Worm (Caenorhabditis elegans) whole organism, young adult: ENCODE data around the gene Y66H1A.8.

Experiments
- C17E4.6 ChIP-seq: fragments of 200-800 bp; sonication (Bioruptor generic); IDR thresholded peaks from 2 replicates; pipeline ENCODE4 v1.3.6; 2022; ENCODE audit warnings: missing genetic modification reagents, missing genetic modification characterization, missing compliant biosample characterization
- F23B12.7 ChIP-seq: sonication (generic microtip); optimal IDR thresholded peaks from 2 replicates; lab custom pipeline; 2017; ENCODE audit warnings: missing genetic modification characterization, mild to moderate bottlenecking, missing compliant biosample characterization, antibody characterized with exemption, moderate library complexity; ENCODE audit not compliant: insufficient read depth
- F37B4.10 ChIP-seq: fragments of 200-800 bp; sonication (Bioruptor generic); IDR thresholded peaks from 2 replicates; pipeline ENCODE4 v1.3.6; 2022; ENCODE audit warnings: missing genetic modification characterization, missing compliant biosample characterization
- F39B2.1 ChIP-seq: fragments of 200-800 bp; sonication (Bioruptor generic); IDR thresholded peaks from 2 replicates; pipeline ENCODE4 v1.3.6; 2022; ENCODE audit warnings: missing genetic modification reagents, missing genetic modification characterization, missing compliant biosample characterization
- F55B11.4 ChIP-seq: sonication (generic microtip); optimal IDR thresholded peaks from 2 replicates; lab custom pipeline; 2016; ENCODE audit warnings: missing compliant biosample characterization, missing genetic modification characterization, borderline replicate concordance; ENCODE audit not compliant: insufficient read depth
- F57C9.4 ChIP-seq: sonication (generic microtip); optimal IDR thresholded peaks from 2 replicates; lab custom pipeline; 2017; ENCODE audit warnings: mild to moderate bottlenecking, missing genetic modification characterization, missing compliant biosample characterization
- T26A5.8 ChIP-seq: sonication (generic microtip); optimal IDR thresholded peaks from 2 replicates; lab custom pipeline; 2016; ENCODE audit warnings: missing genetic modification characterization, missing compliant biosample characterization
- atf-7 ChIP-seq: sonication (generic microtip); optimal IDR thresholded peaks from 2 replicates; lab custom pipeline; 2017; ENCODE audit warnings: mild to moderate bottlenecking, missing genetic modification characterization, missing compliant biosample characterization
- athp-1 ChIP-seq: sonication (generic microtip); optimal IDR thresholded peaks from 2 replicates; lab custom pipeline; 2017; ENCODE audit warnings: mild to moderate bottlenecking, missing genetic modification characterization, missing compliant biosample characterization
- attf-6 ChIP-seq: fragments of 200-800 bp; sonication (Bioruptor generic); IDR thresholded peaks from 2 replicates; pipeline ENCODE4 v1.3.6; 2022; ENCODE audit warnings: missing genetic modification reagents, missing genetic modification characterization, missing compliant biosample characterization
- cebp-1 ChIP-seq, 2 experiments: fragments of 200-800 bp in 1 of 2; sonication (Bioruptor generic) in 1 of 2; sonication (generic microtip) in 1 of 2; IDR thresholded peaks in 1 of 2; optimal IDR thresholded peaks in 1 of 2; 2 replicates each; pipeline versions ENCODE4 v1.3.6 to Lab custom; 2017 to 2022; ENCODE audit warnings: missing compliant biosample characterization in 2 of 2, missing genetic modification characterization in 2 of 2, mild to moderate bottlenecking in 1 of 2, missing genetic modification reagents in 1 of 2, moderate library complexity in 1 of 2
- ceh-58 ChIP-seq: fragments of 200-800 bp; sonication (Bioruptor generic); IDR thresholded peaks from 2 replicates; pipeline ENCODE4 v1.3.6; 2022; ENCODE audit warnings: missing genetic modification characterization, missing compliant biosample characterization
- dox-1 ChIP-seq: fragments of 200-800 bp; sonication (Bioruptor generic); IDR thresholded peaks from 2 replicates; pipeline ENCODE4 v1.3.6; 2022; ENCODE audit warnings: missing genetic modification reagents, missing genetic modification characterization, missing compliant biosample characterization
- hlh-26 ChIP-seq: fragments of 200-800 bp; sonication (Bioruptor generic); conservative IDR thresholded peaks from 2 replicates; pipeline ENCODE4 v1.3.6; 2022; ENCODE audit warnings: missing genetic modification reagents, missing genetic modification characterization, missing compliant biosample characterization
- hmg-20 ChIP-seq: fragments of 200-800 bp; sonication (Bioruptor generic); IDR thresholded peaks from 2 replicates; pipeline ENCODE4 v1.3.6; 2022; ENCODE audit warnings: missing genetic modification reagents, missing genetic modification characterization, missing compliant biosample characterization
- hrde-1 ChIP-seq: sonication (generic microtip); optimal IDR thresholded peaks from 2 replicates; lab custom pipeline; 2016; ENCODE audit warnings: missing genetic modification characterization, mild to moderate bottlenecking, missing compliant biosample characterization, moderate library complexity, missing genotype, missing genetic modification reagents, borderline replicate concordance
- lin-26 ChIP-seq: fragments of 200-800 bp; sonication (Bioruptor generic); IDR thresholded peaks from 2 replicates; pipeline ENCODE4 v1.3.6; 2022; ENCODE audit warnings: missing genetic modification reagents, missing genetic modification characterization, missing compliant biosample characterization
- lin-54 ChIP-seq: fragments of 200-800 bp; sonication (Bioruptor generic); optimal IDR thresholded peaks from 2 replicates; lab custom pipeline; 2018; ENCODE audit warnings: mild to moderate bottlenecking, missing genetic modification characterization, missing compliant biosample characterization
- madf-3 ChIP-seq: fragments of 200-800 bp; sonication (Bioruptor generic); IDR thresholded peaks from 2 replicates; pipeline ENCODE4 v1.3.6; 2022; ENCODE audit warnings: missing genetic modification reagents, missing genetic modification characterization, missing compliant biosample characterization
- madf-8 ChIP-seq: fragments of 200-800 bp; sonication (Bioruptor generic); conservative IDR thresholded peaks from 2 replicates; pipeline ENCODE4 v1.3.6; 2022; ENCODE audit warnings: missing genetic modification reagents, missing genetic modification characterization, missing compliant biosample characterization
- mcd-1 ChIP-seq: fragments of 200-800 bp; sonication (Bioruptor generic); IDR thresholded peaks from 2 replicates; pipeline ENCODE4 v1.3.6; 2022; ENCODE audit warnings: missing genetic modification reagents, missing genetic modification characterization, missing compliant biosample characterization
- mxl-1 ChIP-seq: sonication (generic microtip); optimal IDR thresholded peaks from 2 replicates; lab custom pipeline; 2016; ENCODE audit warnings: missing genetic modification characterization, missing compliant biosample characterization
- nhr-179 ChIP-seq: sonication (generic microtip); optimal IDR thresholded peaks from 2 replicates; lab custom pipeline; 2016; ENCODE audit warnings: mild to moderate bottlenecking, missing genetic modification characterization, missing compliant biosample characterization
- nhr-80 ChIP-seq: sonication (generic microtip); optimal IDR thresholded peaks from 2 replicates; lab custom pipeline; 2016; ENCODE audit warnings: missing genetic modification characterization, missing compliant biosample characterization
- pbrm-1 ChIP-seq: fragments of 200-800 bp; sonication (Bioruptor generic); IDR thresholded peaks from 2 replicates; pipeline ENCODE4 v1.3.6; 2022; ENCODE audit warnings: missing genetic modification reagents, missing genetic modification characterization, missing compliant biosample characterization
- rcor-1 ChIP-seq: fragments of 200-800 bp; sonication (Bioruptor generic); IDR thresholded peaks from 2 replicates; pipeline ENCODE4 v1.3.6; 2022; ENCODE audit warnings: missing genetic modification reagents, missing genetic modification characterization, missing compliant biosample characterization
- repo-1 ChIP-seq: sonication (generic microtip); optimal IDR thresholded peaks from 2 replicates; lab custom pipeline; 2017; ENCODE audit warnings: mild to moderate bottlenecking, missing genetic modification characterization, missing compliant biosample characterization
- rpc-1 ChIP-seq, 2 experiments: fragments of 150-350 bp in 1 of 2; sonication (generic microtip) in 1 of 2; optimal IDR thresholded peaks; 2 replicates each; lab custom pipeline; 2014 to 2018; ENCODE audit warnings: missing biosample characterization in 1 of 2, missing genetic modification characterization in 1 of 2, missing genetic modification reagents in 1 of 2, missing genotype in 1 of 2
- sea-2 ChIP-seq: fragments of 200-800 bp; sonication (Bioruptor generic); IDR thresholded peaks from 2 replicates; pipeline ENCODE4 v1.3.6; 2022; ENCODE audit warnings: missing genetic modification characterization, missing compliant biosample characterization
- snpc-4 ChIP-seq, 5 experiments: fragments of 150-350 bp in 1 of 5; sonication (generic microtip) in 4 of 5; optimal IDR thresholded peaks; 2 replicates each; lab custom pipeline; 2014 to 2018; ENCODE audit warnings: missing genetic modification characterization in 5 of 5, missing biosample characterization in 3 of 5, antibody characterized with exemption in 2 of 5, mild to moderate bottlenecking in 2 of 5, missing compliant biosample characterization in 2 of 5, missing genotype in 2 of 5, moderate library complexity in 2 of 5, missing genetic modification reagents in 1 of 5
- tbp1 ChIP-seq: fragments of 200-800 bp; sonication (Bioruptor generic); optimal IDR thresholded peaks from 2 replicates; lab custom pipeline; 2018; ENCODE audit warnings: mild to moderate bottlenecking, missing genetic modification characterization, missing compliant biosample characterization
- tbx-9 ChIP-seq: sonication (generic microtip); optimal IDR thresholded peaks from 2 replicates; lab custom pipeline; 2016; ENCODE audit warnings: borderline replicate concordance, missing genetic modification characterization, inconsistent platforms, missing compliant biosample characterization
- tlf-1 ChIP-seq: fragments of 200-800 bp; sonication (Bioruptor generic); optimal IDR thresholded peaks from 2 replicates; lab custom pipeline; 2018; ENCODE audit warnings: mild to moderate bottlenecking, missing genetic modification characterization, missing compliant biosample characterization
- zim-3 ChIP-seq: sonication (generic microtip); optimal IDR thresholded peaks from 2 replicates; lab custom pipeline; 2017; ENCODE audit warnings: mild to moderate bottlenecking, missing genetic modification characterization, moderate library complexity, missing compliant biosample characterization
- ztf-26 ChIP-seq: sonication (generic microtip); optimal IDR thresholded peaks from 2 replicates; lab custom pipeline; 2017; ENCODE audit warnings: missing genetic modification characterization, missing compliant biosample characterization
- ztf-6 ChIP-seq: fragments of 200-800 bp; sonication (Bioruptor generic); IDR thresholded peaks from 2 replicates; pipeline ENCODE4 v1.3.6; 2022; ENCODE audit warnings: missing genetic modification reagents, missing genetic modification characterization, missing compliant biosample characterization

Y66H1A.8 gene

DNA sequence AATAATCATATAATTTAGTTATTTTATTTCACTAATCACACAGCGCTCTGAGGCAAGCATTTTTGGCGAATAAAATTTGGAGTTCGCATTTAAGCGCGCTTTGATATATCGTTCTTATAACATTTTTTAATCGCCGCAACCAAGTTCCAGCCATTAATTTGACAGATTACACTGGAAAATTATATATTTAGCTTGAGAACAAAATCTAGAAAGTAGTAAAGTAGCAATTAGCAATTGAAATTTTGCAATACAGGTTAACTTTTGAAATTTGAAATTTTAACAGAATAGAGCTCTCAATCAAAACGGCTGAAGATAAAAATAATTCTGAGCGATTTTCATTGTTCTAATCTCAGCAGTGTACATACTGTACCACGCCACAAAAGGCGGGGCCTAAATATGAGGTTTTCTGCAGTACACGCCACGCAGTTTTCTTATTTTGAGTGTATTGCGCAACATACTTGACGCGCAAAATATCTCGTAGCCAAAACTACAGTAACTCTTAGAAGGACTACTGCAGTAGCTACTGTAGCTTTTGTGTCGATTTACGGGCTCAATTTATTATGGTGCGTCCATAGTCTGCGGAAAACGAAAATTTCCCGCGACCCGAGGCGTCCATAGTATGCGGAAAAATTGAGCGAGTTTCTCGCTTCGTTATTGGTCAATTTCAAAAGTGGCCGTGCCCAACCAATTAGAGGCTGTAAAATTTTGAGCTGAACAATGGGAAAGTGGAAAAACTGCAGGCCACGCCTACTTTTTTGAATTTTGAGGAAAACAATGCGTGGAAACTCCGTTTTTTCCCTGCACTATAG is 27.4 kb downstream of the Y66H1A.8 start (continued):
- TF ChIP-seq repo-1 (tag; lab: Kevin White, UChicago) (no peak), snpc-4 (GFP tag; optimal IDR thresholded peaks at IDR 0.05; lab: Kevin White, UChicago) (peak; percentile 71), snpc-4 (tag; optimal IDR thresholded peaks at IDR 0.05; lab: Kevin White, UChicago) (peak in 3 of 4 experiments; percentile 80 to 95 (median 92)), attf-6 (GFP tag; lab: Robert Waterston, UW) (0 out of 2 replicates have a peak, but pooled peaks have one; percentile 53), mcd-1 (GFP tag; lab: Robert Waterston, UW) (peak; percentile 8; the same call in 1 of the 2 replicates), ceh-58 (GFP tag; lab: Robert Waterston, UW) (0 out of 2 replicates have a peak, but pooled peaks have one; percentile 66), C17E4.6 (GFP tag; lab: Robert Waterston, UW) (0 out of 2 replicates have a peak, but pooled peaks have one; percentile 43), sea-2 (no peak), hmg-20 (GFP tag; lab: Robert Waterston, UW) (no peak), zim-3 (peak; percentile 69), lin-26 (GFP tag; lab: Robert Waterston, UW) (peak; percentile 65; the same call in 1 of the 2 replicates), hlh-26 (GFP tag; lab: Robert Waterston, UW) (no peak), madf-3 (GFP tag; lab: Robert Waterston, UW) (peak; percentile 66; the same call in 1 of the 2 replicates), T26A5.8 (tag; lab: Kevin White, UChicago) (no peak), rpc-1 (optimal IDR thresholded peaks at IDR 0.05; lab: Kevin White, UChicago) (no peak), rpc-1 (tag; optimal IDR thresholded peaks at IDR 0.05; lab: Kevin White, UChicago) (no peak), pbrm-1 (GFP tag; lab: Robert Waterston, UW) (peak; percentile 9; the same call in 1 of the 2 replicates), nhr-179 (tag; lab: Kevin White, UChicago) (no peak), hrde-1 (tag; lab: Kevin White, UChicago) (peak; percentile 77), tlf-1 (GFP tag; lab: Kevin White, UChicago) (peak; percentile 50), ztf-26 (tag; lab: Kevin White, UChicago) (no peak), F55B11.4 (tag; lab: Kevin White, UChicago) (no peak), F23B12.7 (tag; lab: Kevin White, UChicago) (no peak), atf-7 (tag; lab: Kevin White, UChicago) (peak; percentile 17), nhr-80 (no peak), ztf-6 (no peak), tbp1 (GFP tag; lab: Kevin White, UChicago) (peak; percentile 17), lin-54 (peak; percentile 32), mxl-1 (tag; lab: Kevin White, UChicago) (no peak), cebp-1 (GFP tag; IDR thresholded peaks at IDR 0.05; lab: Robert Waterston, UW) (no peak), cebp-1 (tag; optimal IDR thresholded peaks at IDR 0.05; lab: Kevin White, UChicago) (peak; percentile 12), F37B4.10 (GFP tag; lab: Robert Waterston, UW) (0 out of 2 replicates have a peak, but pooled peaks have one; percentile 81), F57C9.4 (peak; percentile 16), tbx-9 (tag; lab: Kevin White, UChicago) (peak; percentile 24), dox-1 (no peak), rcor-1 (peak; percentile 68), athp-1 (tag; lab: Kevin White, UChicago) (peak; percentile 17), madf-8 (no peak), F39B2.1 (GFP tag; lab: Robert Waterston, UW) (peak; percentile 83)
- TF ChIP-seq, all 124 proteins: peak for 38
